Fruit fly (Drosophila melanogaster): ENCODE data around the gene CG32638.

The CG32638 gene

dm6 chrX:13130175-13130822, 1.7 kb upstream of the CG32638 start (continued):
- TF ChIP-seq prd (optimal IDR thresholded peaks at IDR 0.05) = no peak
- peak; percentile 61; the same call in 2 of the 3 replicates for TF ChIP-seq prd (GFP tag; IDR thresholded peaks at IDR 0.05)
- TF ChIP-seq CG6791 (GFP tag; IDR thresholded peaks at IDR 0.05; ENCODE audit: partially characterized antibody) = no peak
- TF ChIP-seq CG32767 (GFP tag; IDR thresholded peaks at IDR 0.05) = peak; percentile 50; the same call in 1 of the 2 replicates
- TF ChIP-seq Rx (GFP tag; IDR thresholded peaks at IDR 0.05) = no peak
- peak; percentile 40 for TF ChIP-seq CG1647 (GFP tag; optimal IDR thresholded peaks at IDR 0.05)
- peak; percentile 34; the same call in 1 of the 2 replicates for TF ChIP-seq CG32532 (GFP tag; IDR thresholded peaks at IDR 0.05)
- peak; percentile 34 for TF ChIP-seq Bdp1 (GFP tag; optimal IDR thresholded peaks at IDR 0.05)
- TF ChIP-seq unpg (GFP tag; optimal IDR thresholded peaks at IDR 0.05) = peak; percentile 62
- TF ChIP-seq sc (optimal IDR thresholded peaks at IDR 0.05) = no peak
- peak; percentile 54 for TF ChIP-seq sc (GFP tag; optimal IDR thresholded peaks at IDR 0.05)
- no peak for TF ChIP-seq Trl (optimal IDR thresholded peaks at IDR 0.05)
- TF ChIP-seq Trl (GFP tag; optimal IDR thresholded peaks at IDR 0.05) = peak; percentile 23
- TF ChIP-seq lola (GFP tag; optimal IDR thresholded peaks at IDR 0.05) = peak in 2 of 3 experiments; percentile 37 to 82
- TF ChIP-seq CG6813 (GFP tag; optimal IDR thresholded peaks at IDR 0.05) = peak; percentile 1
- TF ChIP-seq CG12236 (GFP tag; optimal IDR thresholded peaks at IDR 0.05) = peak; percentile 28
- no peak for TF ChIP-seq BEAF-32 (GFP tag; optimal IDR thresholded peaks at IDR 0.05)
- TF ChIP-seq lov (optimal IDR thresholded peaks at IDR 0.05) = no peak
- TF ChIP-seq lov (GFP tag; IDR thresholded peaks at IDR 0.05) = no peak
- TF ChIP-seq CG7987 (GFP tag; optimal IDR thresholded peaks at IDR 0.05) = no peak
- peak; percentile 61 for TF ChIP-seq trem (tag; optimal IDR thresholded peaks at IDR 0.05)
- no peak for TF ChIP-seq otp (GFP tag; IDR thresholded peaks at IDR 0.05)
- no peak for TF ChIP-seq CG11560 (tag; IDR thresholded peaks at IDR 0.05)
- TF ChIP-seq MBD-R2 (GFP tag; IDR thresholded peaks at IDR 0.05) = no peak
- TF ChIP-seq gt (GFP tag; IDR thresholded peaks at IDR 0.05) = no peak
- TF ChIP-seq zf30C (GFP tag; optimal IDR thresholded peaks at IDR 0.05) = no peak
- TF ChIP-seq jigr1 (GFP tag; IDR thresholded peaks at IDR 0.05) = no peak
- TF ChIP-seq CG2120 (GFP tag; optimal IDR thresholded peaks at IDR 0.05) = peak; percentile 72
- TF ChIP-seq bsh (GFP tag; optimal IDR thresholded peaks at IDR 0.05) = peak; percentile 54 to 70
- TF ChIP-seq CG14710 (tag; optimal IDR thresholded peaks at IDR 0.05) = peak; percentile 76
- TF ChIP-seq slbo (GFP tag; IDR thresholded peaks at IDR 0.05) = peak; percentile 44; the same call in 1 of the 2 replicates
- TF ChIP-seq CG9215 (GFP tag; IDR thresholded peaks at IDR 0.05) = no peak
- TF ChIP-seq dmrt11E (tag; optimal IDR thresholded peaks at IDR 0.05) = peak; percentile 78
- TF ChIP-seq nerfin-1 (tag; optimal IDR thresholded peaks at IDR 0.05) = peak; percentile 92
- peak; percentile 27; the same call in 1 of the 2 replicates for TF ChIP-seq sens-2 (GFP tag; IDR thresholded peaks at IDR 0.05)
- TF ChIP-seq da (GFP tag; optimal IDR thresholded peaks at IDR 0.05) = peak; percentile 13
- peak; percentile 48 for TF ChIP-seq Dad (GFP tag; optimal IDR thresholded peaks at IDR 0.05)
- peak; percentile 75 for TF ChIP-seq CG31441 (GFP tag; IDR thresholded peaks at IDR 0.05)
- peak; percentile 88 for TF ChIP-seq CG2678 (tag; optimal IDR thresholded peaks at IDR 0.05)
- peak; percentile 63 for TF ChIP-seq lmd (GFP tag; IDR thresholded peaks at IDR 0.05)
- peak; percentile 55 for TF ChIP-seq shn (GFP tag; optimal IDR thresholded peaks at IDR 0.05)
- peak; percentile 81 for TF ChIP-seq CG10209 (GFP tag; optimal IDR thresholded peaks at IDR 0.05)
- TF ChIP-seq zen2 (GFP tag; IDR thresholded peaks at IDR 0.05; ENCODE audit: partially characterized antibody) = no peak
- TF ChIP-seq CG12744 (GFP tag; optimal IDR thresholded peaks at IDR 0.05) = peak; percentile 31
- TF ChIP-seq Tbp (GFP tag; optimal IDR thresholded peaks at IDR 0.05) = no peak
- peak; percentile 68 to 72 for TF ChIP-seq dpn (GFP tag; optimal IDR thresholded peaks at IDR 0.05)
- TF ChIP-seq trh (GFP tag; optimal IDR thresholded peaks at IDR 0.05) = no peak
- no peak for TF ChIP-seq usp (GFP tag; optimal IDR thresholded peaks at IDR 0.05)
- no peak for TF ChIP-seq pb (GFP tag; optimal IDR thresholded peaks at IDR 0.05)
- peak; percentile 7 for TF ChIP-seq CG15073 (GFP tag; optimal IDR thresholded peaks at IDR 0.05)
- peak; percentile 56 for TF ChIP-seq Ptx1 (GFP tag; IDR thresholded peaks at IDR 0.05)
